Worm (Caenorhabditis elegans) whole organism, dauer: Measurements from ENCODE around the gene K02B2.6.

Source experiments
- unc-62 ChIP-seq: sonication (generic microtip); optimal IDR thresholded peaks from 2 replicates; lab custom pipeline; 2017; ENCODE audit warnings: missing biosample characterization, missing genetic modification reagents, missing genetic modification characterization

Gene K02B2.6

ce11 chrIV:5954743-5955142 is 7.3 kb downstream of the K02B2.6 start:
- no peak for TF ChIP-seq unc-62 (GFP tag; lab: Kevin White, UChicago)

ce11 chrIV:5952966-5953365 is 9.1 kb downstream of the K02B2.6 start:
- no peak for TF ChIP-seq unc-62 (GFP tag; lab: Kevin White, UChicago)

- TF ChIP-seq unc-62 (GFP tag; lab: Kevin White, UChicago), result no peak
Measured at ce11 chrIV:5949964-5950363, 12.1 kb downstream of the K02B2.6 start.

- TF ChIP-seq unc-62 (GFP tag; lab: Kevin White, UChicago), result no peak
Measured at ce11 chrIV:5948712-5949111, 13.4 kb downstream of the K02B2.6 start.

- TF ChIP-seq unc-62 (GFP tag; lab: Kevin White, UChicago), result no peak
Measured at ce11 chrIV:5947555-5948151, 14.4 kb downstream of the K02B2.6 start, which contains the start of gene rps-25. rps-25 (minus strand) TSS chrIV:5947605.

ce11 chrIV:5946602-5947444 is 15.2 kb downstream of the K02B2.6 start, which contains the start of gene inx-7:
inx-7 (minus strand) TSS chrIV:5946638.
- TF ChIP-seq unc-62 (GFP tag; lab: Kevin White, UChicago), result no peak

- TF ChIP-seq unc-62 (GFP tag; lab: Kevin White, UChicago), result no peak
Measured at ce11 chrIV:5945455-5945854, 16.6 kb downstream of the K02B2.6 start.

ce11 chrIV:5944172-5944571 is 17.9 kb downstream of the K02B2.6 start:
- no peak for TF ChIP-seq unc-62 (GFP tag; lab: Kevin White, UChicago)

ce11 chrIV:5941236-5941976 is 20.7 kb downstream of the K02B2.6 start, which contains the start of gene pfkb-1.2:
pfkb-1.2 (plus strand) TSS chrIV:5941926.
- TF ChIP-seq unc-62 (GFP tag; lab: Kevin White, UChicago), result no peak

ce11 chrIV:5940608-5941007 is 21.5 kb downstream of the K02B2.6 start:
- no peak for TF ChIP-seq unc-62 (GFP tag; lab: Kevin White, UChicago)

ce11 chrIV:5939908-5940307 is 22.2 kb downstream of the K02B2.6 start:
- TF ChIP-seq unc-62 (GFP tag; lab: Kevin White, UChicago), result no peak

- TF ChIP-seq unc-62 (GFP tag; lab: Kevin White, UChicago), result no peak
Measured at ce11 chrIV:5939122-5939521, 22.9 kb downstream of the K02B2.6 start, which contains the start of gene mcu-1. mcu-1 (minus strand) TSS chrIV:5939230.

- TF ChIP-seq unc-62 (GFP tag; lab: Kevin White, UChicago), result no peak
Measured at ce11 chrIV:5937106-5937505, 25.0 kb downstream of the K02B2.6 start.

- no peak for TF ChIP-seq unc-62 (GFP tag; lab: Kevin White, UChicago)
Measured at ce11 chrIV:5934046-5934445, 28.0 kb downstream of the K02B2.6 start, which contains the start of gene H32C10.1. H32C10.1 (plus strand) TSS chrIV:5934346.

ce11 chrIV:5930345-5930744 is 31.7 kb downstream of the K02B2.6 start, which contains the start of gene lin-33:
lin-33 (plus strand) TSS chrIV:5930645.
- no peak for TF ChIP-seq unc-62 (GFP tag; lab: Kevin White, UChicago)

- no peak for TF ChIP-seq unc-62 (GFP tag; lab: Kevin White, UChicago)
Measured at ce11 chrIV:5928957-5929356, 33.1 kb downstream of the K02B2.6 start.
